Fruit fly (Drosophila melanogaster) S2 (cell line): Measurements from ENCODE around the gene snf.

Experiments used
- CG8478 ChIP-seq: fragments of >200 bp; optimal IDR thresholded peaks from 2 replicates; lab custom pipeline; 2018
- CTCF ChIP-seq, 2 experiments: fragments of >200 bp; optimal IDR thresholded peaks; 2 replicates each; lab custom pipeline; 2018

dm6 chrX:5358813-5359212 lies 49.8 kb downstream of the snf start:
- TF ChIP-seq CG8478 (lab: Kevin White, UChicago) (no peak), CTCF (optimal IDR thresholded peaks at IDR 0.05; lab: Kevin White, UChicago) (no peak)
